Fruit fly (Drosophila melanogaster) whole organism, embryonic: ENCODE measurements around the gene Acp76A.

Experiments
- ATbp ChIP-seq: fragments of 200-800 bp; sonication (Bioruptor generic); optimal IDR thresholded peaks from 2 replicates; lab custom pipeline; 2017; ENCODE audit warnings: missing biosample characterization, mild to moderate bottlenecking, missing genetic modification characterization, missing genetic modification reagents
- Antp ChIP-seq: fragments of 200-800 bp; sonication (Bioruptor generic); optimal IDR thresholded peaks from 3 replicates; lab custom pipeline; 2016; ENCODE audit warnings: missing biosample characterization, missing genetic modification characterization
- CG10979 ChIP-seq: fragments of 200-800 bp; sonication (Bioruptor generic); optimal IDR thresholded peaks from 2 replicates; lab custom pipeline; 2018; ENCODE audit warnings: missing biosample characterization, mild to moderate bottlenecking, missing genetic modification characterization, moderate library complexity
- CG11093 ChIP-seq: fragments of 200-800 bp; sonication (Bioruptor generic); IDR thresholded peaks from 3 replicates; pipeline ENCODE4 v1.3.6; 2022; ENCODE audit warnings: missing biosample characterization, missing genetic modification characterization
- CG12236 ChIP-seq: fragments of 200-800 bp; sonication (Bioruptor generic); optimal IDR thresholded peaks from 2 replicates; lab custom pipeline; 2016; ENCODE audit warnings: missing biosample characterization, missing genetic modification characterization
- CG12391 ChIP-seq: fragments of 200-800 bp; sonication (Bioruptor generic); optimal IDR thresholded peaks from 3 replicates; lab custom pipeline; 2018; ENCODE audit warnings: missing biosample characterization, mild to moderate bottlenecking, missing genetic modification characterization, moderate library complexity
- CG13424 ChIP-seq: fragments of 200-800 bp; sonication (Bioruptor generic); optimal IDR thresholded peaks from 2 replicates; lab custom pipeline; 2019; ENCODE audit warnings: missing biosample characterization, mild to moderate bottlenecking, missing genetic modification characterization, moderate library complexity
- CG14667 ChIP-seq: fragments of 200-800 bp; sonication (Bioruptor generic); IDR thresholded peaks from 2 replicates; pipeline ENCODE4 v1.3.6; 2022; ENCODE audit warnings: missing biosample characterization, missing genetic modification characterization
- CG15514 ChIP-seq: fragments of 200-800 bp; sonication (Bioruptor generic); optimal IDR thresholded peaks from 3 replicates; lab custom pipeline; 2017; ENCODE audit warnings: missing biosample characterization, missing genetic modification characterization, mild to moderate bottlenecking, moderate library complexity, missing genetic modification reagents
- CG16863 ChIP-seq: fragments of 200-800 bp; sonication (Bioruptor generic); optimal IDR thresholded peaks from 3 replicates; lab custom pipeline; 2016; ENCODE audit warnings: missing biosample characterization, missing genetic modification characterization
- CG17186 ChIP-seq: fragments of 200-800 bp; sonication (Bioruptor generic); optimal IDR thresholded peaks from 3 replicates; lab custom pipeline; 2017; ENCODE audit warnings: missing biosample characterization, missing genetic modification reagents, missing genetic modification characterization
- CG2712 ChIP-seq: fragments of 200-800 bp; optimal IDR thresholded peaks from 3 replicates; lab custom pipeline; 2019; ENCODE audit warnings: missing biosample characterization, mild to moderate bottlenecking, missing genetic modification characterization, moderate library complexity
- CG32532 ChIP-seq: fragments of 200-800 bp; sonication (Bioruptor generic); IDR thresholded peaks from 2 replicates; pipeline ENCODE4 v1.3.6; 2022; ENCODE audit warnings: missing biosample characterization, missing genetic modification characterization
- CG3726 ChIP-seq: fragments of 200-800 bp; sonication (Bioruptor generic); IDR thresholded peaks from 3 replicates; pipeline ENCODE4, ENCODE4 v1.3.6; 2022; ENCODE audit warnings: missing biosample characterization, missing genetic modification characterization
- CG43689 ChIP-seq: fragments of 200-800 bp; sonication (Bioruptor generic); IDR thresholded peaks from 2 replicates; pipeline ENCODE4 v1.3.6; 2022; ENCODE audit warnings: missing biosample characterization, missing genetic modification characterization
- CG8089 ChIP-seq: fragments of 200-800 bp; sonication (Bioruptor generic); optimal IDR thresholded peaks from 3 replicates; lab custom pipeline; 2016; ENCODE audit warnings: missing biosample characterization, missing genetic modification characterization
- Dad ChIP-seq: fragments of 200-800 bp; sonication (Bioruptor generic); optimal IDR thresholded peaks from 3 replicates; lab custom pipeline; 2016; ENCODE audit warnings: missing biosample characterization, missing genetic modification characterization
- Dip3 ChIP-seq: fragments of 200-800 bp; sonication (Bioruptor generic); optimal IDR thresholded peaks from 3 replicates; lab custom pipeline; 2016; ENCODE audit warnings: missing biosample characterization, missing genetic modification characterization
- E2f2 ChIP-seq: fragments of 200-800 bp; sonication (Bioruptor generic); IDR thresholded peaks from 2 replicates; pipeline ENCODE4 v1.3.6; 2022; ENCODE audit warnings: missing biosample characterization, missing genetic modification characterization
- GATAe ChIP-seq: fragments of 200-800 bp; sonication (Bioruptor generic); conservative IDR thresholded peaks from 2 replicates; pipeline ENCODE4 v1.3.6; 2022; ENCODE audit warnings: missing biosample characterization, missing genetic modification characterization
- HLH4C ChIP-seq: fragments of 200-800 bp; sonication (Bioruptor generic); IDR thresholded peaks from 3 replicates; pipeline ENCODE4 v1.3.6; 2022; ENCODE audit warnings: missing biosample characterization, missing genetic modification characterization; ENCODE audit not compliant: partially characterized antibody
- HLHmδ ChIP-seq: fragments of 200-800 bp; sonication (Bioruptor generic); optimal IDR thresholded peaks from 2 replicates; lab custom pipeline; 2018; ENCODE audit warnings: missing biosample characterization, mild to moderate bottlenecking, missing genetic modification characterization, moderate library complexity
- HmgD ChIP-seq: fragments of 200-800 bp; sonication (Bioruptor generic); optimal IDR thresholded peaks from 3 replicates; lab custom pipeline; 2016; ENCODE audit warnings: missing biosample characterization, missing genetic modification characterization
- HmgZ ChIP-seq: fragments of 200-800 bp; sonication (Bioruptor generic); optimal IDR thresholded peaks from 2 replicates; lab custom pipeline; 2018; ENCODE audit warnings: missing biosample characterization, mild to moderate bottlenecking, missing genetic modification characterization
- Med ChIP-seq: fragments of 200-800 bp; sonication (Bioruptor generic); peaks from one replicate; lab custom pipeline; 2016; ENCODE audit warnings: missing biosample characterization, missing genetic modification characterization, mild to moderate bottlenecking, inconsistent platforms, moderate library complexity
- Myb ChIP-seq: fragments of 200-800 bp; sonication (Bioruptor generic); optimal IDR thresholded peaks from 2 replicates; lab custom pipeline; 2016; ENCODE audit warnings: missing biosample characterization, missing genetic modification characterization
- Nf-YC ChIP-seq: fragments of 200-800 bp; optimal IDR thresholded peaks from 3 replicates; lab custom pipeline; 2019; ENCODE audit warnings: missing biosample characterization, mild to moderate bottlenecking, missing genetic modification characterization, moderate library complexity
- NfI ChIP-seq: fragments of 200-800 bp; sonication (Bioruptor generic); optimal IDR thresholded peaks from 3 replicates; lab custom pipeline; 2018; ENCODE audit warnings: missing biosample characterization, mild to moderate bottlenecking, missing genetic modification characterization, moderate library complexity
- Poxn ChIP-seq: fragments of 200-800 bp; sonication (Bioruptor generic); IDR thresholded peaks from 2 replicates; pipeline ENCODE4 v1.3.6; 2022; ENCODE audit warnings: missing biosample characterization, missing genetic modification characterization
- Rx ChIP-seq: fragments of 200-800 bp; sonication (Bioruptor generic); IDR thresholded peaks from 2 replicates; pipeline ENCODE4 v1.3.6; 2022; ENCODE audit warnings: missing biosample characterization, missing genetic modification characterization
- Tbp ChIP-seq: fragments of >200 bp; optimal IDR thresholded peaks from 2 replicates; lab custom pipeline; 2018; ENCODE audit warnings: missing biosample characterization, missing genetic modification characterization
- YL-1 ChIP-seq: fragments of 200-800 bp; sonication (Bioruptor generic); optimal IDR thresholded peaks from 3 replicates; lab custom pipeline; 2017; ENCODE audit warnings: missing biosample characterization, mild to moderate bottlenecking, missing genetic modification characterization
- ara ChIP-seq: fragments of 200-800 bp; sonication (Bioruptor generic); IDR thresholded peaks from 2 replicates; pipeline ENCODE4 v1.3.6; 2022; ENCODE audit warnings: missing biosample characterization, missing genetic modification characterization
- br ChIP-seq: fragments of >200 bp; optimal IDR thresholded peaks from 2 replicates; lab custom pipeline; 2017
- danr ChIP-seq: fragments of 200-800 bp; sonication (Bioruptor generic); IDR thresholded peaks from 2 replicates; pipeline ENCODE4 v1.3.6; 2022; ENCODE audit warnings: missing biosample characterization, missing genetic modification characterization
- dpn ChIP-seq, 2 experiments: fragments of 200-800 bp; sonication (Bioruptor generic); optimal IDR thresholded peaks; 3 replicates each; lab custom pipeline; 2016; ENCODE audit warnings: missing biosample characterization in 2 of 2, missing genetic modification characterization in 2 of 2
- esg ChIP-seq: fragments of 200-800 bp; sonication (Bioruptor generic); conservative IDR thresholded peaks from 2 replicates; pipeline ENCODE4 v1.3.6; 2022; ENCODE audit warnings: missing biosample characterization, missing genetic modification characterization
- ewg ChIP-seq: fragments of 200-800 bp; sonication (Bioruptor generic); optimal IDR thresholded peaks from 3 replicates; lab custom pipeline; 2017; ENCODE audit warnings: mild to moderate bottlenecking, missing biosample characterization, missing genetic modification reagents, missing genetic modification characterization
- hb ChIP-seq: fragments of 200-800 bp; sonication (Bioruptor generic); IDR thresholded peaks from 3 replicates; pipeline ENCODE4 v1.3.6; 2022; ENCODE audit warnings: missing biosample characterization, missing genetic modification characterization; ENCODE audit not compliant: partially characterized antibody
- kah ChIP-seq: fragments of 200-800 bp; sonication (Bioruptor generic); optimal IDR thresholded peaks from 2 replicates; lab custom pipeline; 2018; ENCODE audit warnings: missing biosample characterization, mild to moderate bottlenecking, missing genetic modification characterization
- odd ChIP-seq: fragments of 200-800 bp; sonication (Bioruptor generic); optimal IDR thresholded peaks from 2 replicates; lab custom pipeline; 2017; ENCODE audit warnings: missing biosample characterization, mild to moderate bottlenecking, missing genetic modification characterization
- otp ChIP-seq: fragments of 200-800 bp; sonication (Bioruptor generic); IDR thresholded peaks from 3 replicates; pipeline ENCODE4, ENCODE4 v1.3.6; 2022; ENCODE audit warnings: missing biosample characterization, missing genetic modification characterization
- pho ChIP-seq: fragments of 200-800 bp; sonication (Bioruptor generic); optimal IDR thresholded peaks from 2 replicates; lab custom pipeline; 2016; ENCODE audit warnings: missing biosample characterization, missing genetic modification characterization
- rib ChIP-seq: fragments of 200-800 bp; sonication (Bioruptor generic); IDR thresholded peaks from 2 replicates; pipeline ENCODE4 v1.3.6; 2022; ENCODE audit warnings: missing biosample characterization, missing genetic modification characterization
- slbo ChIP-seq: fragments of 200-800 bp; sonication (Bioruptor generic); IDR thresholded peaks from 2 replicates; pipeline ENCODE4 v1.3.6; 2022; ENCODE audit warnings: missing biosample characterization, missing genetic modification characterization
- slou ChIP-seq: fragments of 200-800 bp; sonication (Bioruptor generic); optimal IDR thresholded peaks from 3 replicates; lab custom pipeline; 2016; ENCODE audit warnings: missing biosample characterization, missing genetic modification characterization
- stc ChIP-seq: fragments of 200-800 bp; sonication (Bioruptor generic); IDR thresholded peaks from 2 replicates; pipeline ENCODE4 v1.3.6; 2022; ENCODE audit warnings: missing biosample characterization, missing genetic modification characterization
- tna ChIP-seq: fragments of 200-800 bp; sonication (Bioruptor generic); IDR thresholded peaks from 2 replicates; pipeline ENCODE4 v1.3.6; 2022; ENCODE audit warnings: missing biosample characterization, missing genetic modification characterization; ENCODE audit not compliant: partially characterized antibody
- twi ChIP-seq: fragments of 200-800 bp; optimal IDR thresholded peaks from 2 replicates; lab custom pipeline; 2019; ENCODE audit warnings: missing biosample characterization, mild to moderate bottlenecking, missing genetic modification characterization, moderate library complexity
- vnd ChIP-seq: fragments of 200-800 bp; sonication (Bioruptor generic); IDR thresholded peaks from 3 replicates; pipeline ENCODE4 v1.3.6; 2022; ENCODE audit warnings: missing biosample characterization, missing genetic modification characterization; ENCODE audit not compliant: partially characterized antibody
- z ChIP-seq: fragments of 200-800 bp; sonication (Bioruptor generic); IDR thresholded peaks from 3 replicates; pipeline ENCODE4 v1.3.6; 2022; ENCODE audit warnings: missing biosample characterization, missing genetic modification characterization

The Acp76A gene

dm6 chr3L:19024800-19025199, 27.0 kb downstream of the Acp76A start (continued):
- TF ChIP-seq HmgD (GFP tag; lab: Kevin White, UChicago) (peak; percentile 29), danr (GFP tag; lab: Robert Waterston, UW) (0 out of 2 replicates have a peak, but pooled peaks have one; percentile 24), CG8089 (GFP tag; lab: Kevin White, UChicago) (peak; percentile 64), Med (GFP tag; lab: Kevin White, UChicago) (peak; percentile 97), esg (GFP tag; lab: Robert Waterston, UW) (peak; percentile 75), Myb (GFP tag; lab: Kevin White, UChicago) (no peak), slbo (peak; percentile 63; the same call in 1 of the 2 replicates), ewg (GFP tag; lab: Kevin White, UChicago) (peak; percentile 72), otp (GFP tag; lab: Robert Waterston, UW) (peak; percentile 87), rib (GFP tag; lab: Robert Waterston, UW) (no peak), CG2712 (tag; lab: Kevin White, UChicago) (peak; percentile 90), tna (GFP tag; lab: Robert Waterston, UW) (no peak), kah (peak; percentile 47), CG14667 (GFP tag; lab: Robert Waterston, UW) (peak; percentile 65; the same call in 1 of the 2 replicates), E2f2 (GFP tag; lab: Robert Waterston, UW) (peak; percentile 50; the same call in 1 of the 2 replicates), CG3726 (GFP tag; lab: Robert Waterston, UW) (peak; percentile 66; the same call in 1 of the 3 replicates), Antp (GFP tag; lab: Kevin White, UChicago) (peak; percentile 57), CG12236 (GFP tag; lab: Kevin White, UChicago) (peak; percentile 53), pho (peak; percentile 34), stc (GFP tag; lab: Robert Waterston, UW) (peak; percentile 81), NfI (GFP tag; lab: Kevin White, UChicago) (peak; percentile 69), ATbp (peak; percentile 53), Dad (GFP tag; lab: Kevin White, UChicago) (peak; percentile 47), z (GFP tag; lab: Robert Waterston, UW) (peak; percentile 55; the same call in 1 of the 3 replicates), slou (GFP tag; lab: Kevin White, UChicago) (no peak), YL-1 (GFP tag; lab: Kevin White, UChicago) (no peak), br (no peak), Dip3 (GFP tag; lab: Kevin White, UChicago) (peak; percentile 22), twi (tag; lab: Kevin White, UChicago) (peak; percentile 55), vnd (GFP tag; lab: Robert Waterston, UW) (no peak), HLH4C (GFP tag; lab: Robert Waterston, UW) (no peak), CG43689 (GFP tag; lab: Robert Waterston, UW) (no peak), CG17186 (GFP tag; lab: Kevin White, UChicago) (no peak), HmgZ (peak; percentile 51), odd (GFP tag; lab: Kevin White, UChicago) (peak; percentile 60), CG12391 (tag; lab: Kevin White, UChicago) (peak; percentile 85), Rx (GFP tag; lab: Robert Waterston, UW) (peak; percentile 79), Poxn (GFP tag; lab: Robert Waterston, UW) (no peak), CG32532 (GFP tag; lab: Robert Waterston, UW) (peak; percentile 74; the same call in 1 of the 2 replicates), dpn (GFP tag; optimal IDR thresholded peaks at IDR 0.05; lab: Kevin White, UChicago) (peak; percentile 65 to 70), Nf-YC (tag; lab: Kevin White, UChicago) (peak; percentile 24), CG16863 (GFP tag; lab: Kevin White, UChicago) (peak; percentile 83), CG15514 (GFP tag; lab: Kevin White, UChicago) (peak; percentile 23), CG11093 (GFP tag; lab: Robert Waterston, UW) (peak; percentile 62; the same call in 2 of the 3 replicates), GATAe (no peak), ara (GFP tag; lab: Robert Waterston, UW) (peak; percentile 92), CG13424 (peak; percentile 79), Tbp (no peak), hb (GFP tag; lab: Robert Waterston, UW) (no peak), CG10979 (tag; lab: Kevin White, UChicago) (peak; percentile 78), HLHmδ (no peak)
